Worm (Caenorhabditis elegans) whole organism, dauer: ENCODE measurements around the gene T25B2.3.

Experiments used
- unc-62 ChIP-seq: sonication (generic microtip); optimal IDR thresholded peaks from 2 replicates; lab custom pipeline; 2017; ENCODE audit warnings: missing biosample characterization, missing genetic modification reagents, missing genetic modification characterization

Gene T25B2.3

ce11 chrX:6211322-6211820 lies 35.4 kb downstream of the T25B2.3 start:
- TF ChIP-seq unc-62 (GFP tag; lab: Kevin White, UChicago), result no peak

DNA sequence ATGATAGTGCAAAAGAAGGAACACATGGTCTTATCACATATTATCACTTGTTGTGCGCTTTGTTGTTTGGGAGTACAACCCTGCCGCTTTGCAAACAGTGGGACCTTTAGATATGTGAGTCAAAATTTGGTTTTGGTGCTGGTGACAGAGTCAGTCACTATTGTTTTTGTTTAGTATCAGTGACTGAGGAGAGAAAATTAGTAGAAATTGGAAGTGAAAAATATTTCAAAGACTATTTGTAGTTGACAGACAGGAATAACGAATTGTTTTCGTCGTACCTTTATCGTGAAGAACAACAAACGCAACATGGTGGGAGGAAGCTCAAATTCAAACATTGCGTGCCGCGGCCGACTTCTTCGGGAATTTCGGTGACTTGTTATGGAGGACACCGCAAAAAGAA lies 40.6 kb downstream of the T25B2.3 start, which contains the start of gene lrch-1:
Gene lrch-1 (minus strand): TSS at position 101 of the 400 bp plus-strand sequence.
- no peak for TF ChIP-seq unc-62 (GFP tag; lab: Kevin White, UChicago)

DNA sequence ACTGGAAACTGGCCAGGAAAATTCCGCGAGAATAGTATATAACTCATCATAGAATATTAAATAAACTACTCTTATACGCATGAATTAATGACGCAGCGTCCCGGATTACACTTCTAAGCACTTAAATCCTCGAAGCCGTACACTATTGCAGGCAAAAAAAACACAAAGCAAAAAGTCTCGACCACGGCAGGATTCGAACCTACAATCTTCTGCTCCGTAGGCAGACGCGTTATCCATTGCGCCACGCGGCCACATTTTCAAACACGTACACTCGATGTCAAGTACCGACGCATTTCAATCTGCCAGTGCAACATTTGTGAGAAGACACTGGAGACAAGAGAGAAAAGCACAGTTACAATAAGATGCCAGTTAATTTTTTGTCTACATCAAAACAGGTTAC lies 44.0 kb downstream of the T25B2.3 start:
- TF ChIP-seq unc-62 (GFP tag; lab: Kevin White, UChicago), result no peak

DNA sequence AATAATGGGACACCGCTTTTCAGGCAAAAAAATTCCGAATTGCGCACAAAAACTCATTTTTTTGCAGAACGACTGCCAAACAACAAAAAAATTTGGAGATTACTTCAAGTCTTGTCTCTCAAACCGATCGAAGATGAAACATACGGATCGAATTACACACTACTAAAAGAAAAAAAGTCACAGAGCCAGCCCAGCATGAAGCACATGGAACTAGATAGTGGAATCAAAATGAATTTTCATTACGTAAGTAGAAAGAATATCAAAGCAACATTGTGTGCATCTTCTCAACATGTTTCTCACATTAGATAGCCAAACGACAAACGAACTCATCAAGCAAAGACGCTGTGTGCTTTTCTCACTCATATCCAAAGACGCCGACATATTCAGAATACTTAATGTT lies 45.2 kb downstream of the T25B2.3 start:
- TF ChIP-seq unc-62 (GFP tag; lab: Kevin White, UChicago), result no peak

DNA sequence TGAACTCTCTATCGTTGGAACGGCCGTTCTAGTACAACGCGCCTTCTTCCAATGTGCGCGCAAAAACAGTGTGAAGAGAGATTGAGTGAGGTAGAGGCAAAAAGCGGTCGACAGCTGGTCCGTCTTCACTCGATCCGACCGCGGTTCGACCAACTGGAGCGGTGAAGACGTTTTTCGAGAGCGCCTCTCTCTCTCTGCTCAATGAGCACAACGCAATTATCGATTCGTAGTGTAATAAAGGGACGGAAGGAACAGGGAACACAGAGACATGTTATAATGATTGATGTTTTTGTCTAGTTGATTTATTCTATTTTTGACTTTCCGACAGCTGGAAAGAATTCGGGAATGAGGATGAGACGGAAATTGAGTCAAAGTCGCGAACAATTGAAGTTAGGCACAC lies 48.9 kb downstream of the T25B2.3 start:
- no peak for TF ChIP-seq unc-62 (GFP tag; lab: Kevin White, UChicago)
